Worm (Caenorhabditis elegans) whole organism, L4/young adult: Measurements from ENCODE around the gene clec-221.

Experiments used
- W03F9.2 ChIP-seq: fragments of 150-350 bp; optimal IDR thresholded peaks from 2 replicates; lab custom pipeline; 2014; ENCODE audit warnings: missing biosample characterization, missing genetic modification characterization
- dao-5 ChIP-seq: sonication (generic microtip); optimal IDR thresholded peaks from 2 replicates; lab custom pipeline; 2016; ENCODE audit warnings: missing genotype, missing genetic modification characterization, moderate library complexity, missing compliant biosample characterization
- him-1 ChIP-seq: sonication (generic microtip); optimal IDR thresholded peaks from 2 replicates; lab custom pipeline; 2016; ENCODE audit warnings: missing genotype, missing genetic modification reagents, missing genetic modification characterization, missing compliant biosample characterization

The clec-221 gene

ce11 chrV:10909959-10910358, 44.3 kb downstream of the clec-221 start:
- no peak for TF ChIP-seq W03F9.2 (tag; lab: Kevin White, UChicago)
- TF ChIP-seq dao-5 (tag; lab: Kevin White, UChicago) = no peak

ce11 chrV:10909071-10909470, 45.2 kb downstream of the clec-221 start, which contains the start of gene zzz-1:
zzz-1 (minus strand) TSS chrV:10909171.
- TF ChIP-seq dao-5 (tag; lab: Kevin White, UChicago) = no peak
- no peak for TF ChIP-seq him-1
- no peak for TF ChIP-seq W03F9.2 (tag; lab: Kevin White, UChicago)

DNA sequence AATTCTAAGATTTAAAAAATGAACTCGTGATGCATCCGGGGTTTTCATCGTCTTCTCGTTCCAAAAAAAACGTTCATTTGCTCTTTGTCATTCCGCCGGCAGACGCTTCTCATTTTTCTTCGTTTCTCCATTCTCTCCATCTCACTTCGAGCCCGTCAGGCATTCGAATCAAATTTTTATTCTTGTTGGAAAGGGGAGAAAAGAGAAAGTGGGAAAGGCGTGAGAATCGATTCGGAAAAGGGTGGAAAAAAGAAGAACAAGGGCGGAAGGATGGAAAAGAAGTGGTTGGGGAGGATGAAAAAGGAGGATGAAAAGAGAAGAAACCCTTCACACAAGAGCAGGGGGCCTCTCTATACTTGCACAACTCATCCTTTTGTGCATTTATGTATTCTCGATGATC, 49.4 kb downstream of the clec-221 start:
- no peak for TF ChIP-seq him-1
- no peak for TF ChIP-seq dao-5 (tag; lab: Kevin White, UChicago)
- TF ChIP-seq W03F9.2 (tag; lab: Kevin White, UChicago) = no peak

DNA sequence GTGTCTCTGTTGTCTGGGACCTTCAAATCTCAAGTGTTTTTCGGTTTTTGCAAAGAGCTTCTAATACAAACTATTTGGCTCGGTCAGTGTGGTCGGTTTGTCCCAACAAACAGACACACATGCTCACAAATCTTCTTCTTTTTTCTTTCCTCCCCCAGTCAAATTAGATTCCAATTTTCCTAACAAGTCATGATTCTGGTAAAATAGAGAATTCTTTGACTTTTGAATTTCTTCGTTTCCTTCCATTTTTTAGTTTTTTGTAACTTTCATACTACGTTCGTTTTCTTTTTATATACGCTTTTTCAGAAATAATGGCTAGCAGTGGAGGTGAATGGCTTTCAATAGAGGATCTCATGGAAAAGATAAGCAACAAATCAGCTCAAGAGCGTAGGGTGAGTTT, 50.5 kb downstream of the clec-221 start, which contains the start of gene F32D8.15:
TSS of gene F32D8.15 (plus strand) at position 301 of the 400 bp plus-strand sequence.
- TF ChIP-seq W03F9.2 (tag; lab: Kevin White, UChicago) (no peak), dao-5 (tag; lab: Kevin White, UChicago) (no peak), him-1 (no peak)
